Fruit fly (Drosophila melanogaster) Kc167 (cell line): ENCODE measurements around the gene CG31793.

ENCODE experiments used
- Myc ChIP-seq: fragments of >200 bp; optimal IDR thresholded peaks from 2 replicates; lab custom pipeline; 2017; ENCODE audit warnings: missing external identifiers
- Sin3A ChIP-seq: fragments of >200 bp; optimal IDR thresholded peaks from 2 replicates; lab custom pipeline; 2018; ENCODE audit warnings: missing external identifiers
- h ChIP-seq: fragments of >200 bp; optimal IDR thresholded peaks from 3 replicates; lab custom pipeline; 2018; ENCODE audit warnings: missing external identifiers
- insv ChIP-seq: fragments of >200 bp; optimal IDR thresholded peaks from 3 replicates; lab custom pipeline; 2018; ENCODE audit warnings: missing external identifiers
- psq ChIP-seq: fragments of >200 bp; optimal IDR thresholded peaks from 2 replicates; lab custom pipeline; 2017; ENCODE audit warnings: missing external identifiers
- ttk ChIP-seq: sonication (Bioruptor generic); optimal IDR thresholded peaks from 2 replicates; lab custom pipeline; 2017; ENCODE audit warnings: missing external identifiers

Gene CG31793

DNA sequence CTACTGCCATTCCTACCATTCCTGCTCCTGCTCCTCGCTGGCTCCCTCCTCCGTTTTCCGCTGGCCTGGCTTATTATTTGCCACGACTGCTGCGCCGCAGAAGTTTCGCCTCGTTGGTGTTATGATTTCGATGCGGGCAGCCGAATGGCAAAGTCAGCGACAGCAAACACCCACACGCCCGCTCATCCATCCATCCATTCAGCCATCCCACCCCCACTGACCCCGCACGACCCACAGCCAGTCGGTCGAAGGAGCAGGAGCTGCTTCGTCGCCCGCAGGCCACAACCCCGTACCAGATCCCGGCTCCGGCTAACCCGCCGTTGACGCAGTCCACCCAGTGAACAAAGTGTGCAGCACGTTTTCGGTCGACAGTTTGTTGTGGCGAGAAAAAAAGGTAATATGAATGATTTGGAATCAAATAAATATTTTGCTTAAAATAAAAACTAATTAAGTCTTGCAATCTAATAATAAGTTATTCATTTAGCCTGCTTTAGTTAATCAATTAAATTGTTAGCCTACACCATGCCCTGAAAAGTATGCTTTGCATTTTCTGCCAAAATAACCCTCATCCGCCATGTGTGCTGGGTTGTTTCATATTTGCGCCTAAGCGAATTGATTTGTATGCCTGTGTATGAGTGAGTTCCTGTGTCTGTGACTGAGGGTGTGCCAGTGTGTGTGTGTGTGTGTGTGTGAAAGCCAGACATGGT is 23.5 kb downstream of the CG31793 start:
- TF ChIP-seq insv (no peak), h (lab: Kevin White, UChicago) (no peak), psq (lab: Kevin White, UChicago) (no peak), Sin3A (lab: Kevin White, UChicago) (no peak), Myc (lab: Kevin White, UChicago) (no peak), ttk (lab: Kevin White, UChicago) (no peak)

DNA sequence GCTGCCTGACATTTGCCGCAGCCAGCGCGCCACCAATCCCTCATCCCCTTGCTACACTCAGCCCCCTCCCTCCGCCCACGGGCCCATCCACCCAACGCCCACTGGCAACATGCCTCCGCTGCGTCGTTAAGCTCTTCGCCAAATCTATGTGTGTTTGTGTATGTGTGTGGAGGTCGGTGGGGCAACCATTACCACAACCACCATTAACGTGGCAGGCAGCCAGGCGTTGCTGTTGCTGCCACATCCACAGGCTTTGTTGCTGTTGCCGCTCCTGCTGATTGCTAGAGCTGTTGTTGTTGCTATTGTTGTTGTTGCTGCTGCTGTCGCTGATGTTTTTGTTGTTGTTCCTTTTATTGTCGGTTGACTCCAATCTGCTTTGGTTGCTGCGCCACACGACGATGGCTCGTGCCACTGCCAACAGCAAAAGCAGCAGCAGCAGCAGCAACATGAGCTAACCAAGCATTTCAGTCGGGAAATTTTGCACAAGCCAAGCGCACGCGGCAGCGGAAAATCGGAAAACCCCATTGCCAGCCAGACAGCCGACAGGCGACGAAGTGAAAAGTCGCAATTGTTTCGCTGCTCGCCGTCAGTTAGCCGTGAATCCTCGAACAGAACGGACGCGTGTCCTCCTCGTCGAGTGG is 24.2 kb downstream of the CG31793 start, which contains the start of gene Sidpn:
Gene Sidpn (plus strand): TSS at position 465 of the 641 bp plus-strand sequence.
- TF ChIP-seq Sin3A (lab: Kevin White, UChicago): no peak
- no peak for TF ChIP-seq Myc (lab: Kevin White, UChicago)
- TF ChIP-seq ttk (lab: Kevin White, UChicago): no peak
- TF ChIP-seq insv: no peak
- TF ChIP-seq psq (lab: Kevin White, UChicago): no peak
- no peak for TF ChIP-seq h (lab: Kevin White, UChicago)

DNA sequence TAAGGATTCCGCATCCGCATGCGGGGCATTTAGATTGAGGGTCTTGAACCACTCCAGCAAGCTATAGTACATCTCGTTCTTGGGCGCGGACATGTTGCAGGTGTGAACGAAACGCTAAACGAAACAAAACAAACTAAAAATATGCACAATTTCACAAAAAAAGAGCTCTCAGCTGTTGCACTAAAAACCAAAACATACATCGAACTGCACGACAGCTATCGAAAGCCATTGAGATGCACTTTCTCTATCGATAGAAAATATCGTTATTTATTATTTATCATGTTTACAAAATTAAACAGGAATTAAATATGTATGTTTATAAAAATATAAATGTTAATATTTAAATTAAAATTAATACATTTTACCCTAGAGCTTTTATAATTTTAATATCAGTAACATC is 30.1 kb downstream of the CG31793 start, which contains the start of gene hook:
Gene hook (minus strand): TSS at position 211 of the 400 bp plus-strand sequence.
- TF ChIP-seq ttk (lab: Kevin White, UChicago): no peak
- no peak for TF ChIP-seq insv
- TF ChIP-seq h (lab: Kevin White, UChicago): no peak

DNA sequence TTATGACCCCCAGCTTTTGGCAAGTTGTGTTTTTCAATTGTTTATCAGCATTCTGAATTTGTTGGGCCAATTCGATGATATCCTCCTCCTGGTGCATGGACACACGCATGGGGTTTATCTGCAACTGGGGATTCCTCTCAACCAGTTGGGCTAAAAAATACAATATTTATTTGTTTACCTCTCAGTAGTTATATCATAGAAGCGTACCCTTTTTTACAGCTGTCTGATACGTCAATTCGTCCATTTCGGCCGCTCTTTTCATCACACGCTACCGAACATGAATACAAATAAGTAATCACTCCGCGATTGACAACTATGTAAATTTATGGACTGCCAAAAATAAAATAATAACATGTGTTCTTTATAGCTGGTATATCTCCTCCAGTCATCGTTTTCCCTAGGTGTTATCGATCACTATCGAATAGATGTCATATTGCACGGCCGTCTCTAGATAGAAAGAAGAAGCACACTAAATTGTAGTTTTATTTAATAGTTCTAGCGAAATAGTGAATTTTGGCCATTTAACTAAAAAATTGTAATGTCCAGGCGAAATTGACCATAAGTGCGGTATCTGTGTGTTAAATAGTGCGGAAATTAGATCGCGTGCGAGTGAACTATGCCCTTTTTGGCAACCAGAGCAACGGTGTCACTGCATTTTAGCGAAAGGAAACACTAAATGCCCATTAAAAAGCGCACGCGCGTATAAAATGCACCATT is 31.2 kb downstream of the CG31793 start, which contains the start of the genes mib2 and CG31800:
Gene mib2 (plus strand): TSS at position 232 of the 717 bp plus-strand sequence.
Gene CG31800 (minus strand): TSS at position 364 of the 717 bp plus-strand sequence.
- TF ChIP-seq psq (lab: Kevin White, UChicago): no peak
- no peak for TF ChIP-seq ttk (lab: Kevin White, UChicago)
- no peak for TF ChIP-seq Myc (lab: Kevin White, UChicago)
- no peak for TF ChIP-seq h (lab: Kevin White, UChicago)
- no peak for TF ChIP-seq insv
- TF ChIP-seq Sin3A (lab: Kevin White, UChicago): no peak

DNA sequence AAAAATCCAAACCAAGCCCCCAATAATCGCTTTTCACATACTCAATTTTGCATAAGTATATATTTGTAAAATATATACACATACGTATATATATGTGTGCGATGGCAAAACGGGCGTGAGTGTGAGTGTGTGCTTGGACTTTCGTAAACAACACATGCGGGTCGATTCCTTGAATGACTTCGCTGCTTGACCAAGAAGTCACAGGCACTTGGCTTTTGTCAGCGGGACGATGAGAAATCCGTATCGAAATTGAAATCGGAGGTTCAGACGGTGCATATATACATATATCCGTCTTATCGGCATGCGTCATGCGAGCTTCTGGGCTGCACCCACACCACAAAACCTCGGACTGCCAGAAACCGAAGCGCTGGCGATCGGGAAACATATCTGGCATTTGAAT is 31.8 kb downstream of the CG31793 start:
- TF ChIP-seq h (lab: Kevin White, UChicago) (no peak), psq (lab: Kevin White, UChicago) (no peak), insv (no peak), Myc (lab: Kevin White, UChicago) (no peak), ttk (lab: Kevin White, UChicago) (no peak), Sin3A (lab: Kevin White, UChicago) (no peak)

DNA sequence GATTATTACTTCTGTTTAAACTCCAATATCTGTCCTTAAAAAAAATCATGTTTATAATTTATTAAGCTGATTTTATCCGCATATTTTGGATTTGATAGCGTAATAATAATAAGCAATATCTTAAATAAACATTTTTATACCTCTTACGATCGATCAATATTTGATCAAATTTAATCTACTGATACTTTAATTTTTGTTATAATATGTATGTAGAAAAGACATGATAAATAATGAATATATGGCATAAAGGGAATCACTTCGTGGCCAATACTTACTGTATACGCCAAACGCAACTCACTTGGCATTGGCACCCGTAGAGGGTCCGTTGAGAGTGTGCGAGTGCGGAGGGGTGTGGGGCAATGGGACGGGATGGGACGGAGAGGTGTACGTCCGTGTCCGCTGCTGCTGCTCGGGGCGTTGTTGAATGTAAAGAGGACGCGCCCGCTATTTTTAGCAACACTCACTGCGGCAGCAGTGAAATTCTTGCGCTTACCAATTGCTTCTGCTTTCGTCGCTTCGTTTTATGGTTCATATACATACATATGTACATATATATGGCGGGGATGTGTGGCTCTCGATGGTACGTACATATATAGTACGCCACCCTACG is 33.0 kb downstream of the CG31793 start:
- TF ChIP-seq psq (lab: Kevin White, UChicago) (no peak), insv (no peak), Sin3A (lab: Kevin White, UChicago) (no peak), ttk (lab: Kevin White, UChicago) (no peak), h (lab: Kevin White, UChicago) (no peak), Myc (lab: Kevin White, UChicago) (no peak)

DNA sequence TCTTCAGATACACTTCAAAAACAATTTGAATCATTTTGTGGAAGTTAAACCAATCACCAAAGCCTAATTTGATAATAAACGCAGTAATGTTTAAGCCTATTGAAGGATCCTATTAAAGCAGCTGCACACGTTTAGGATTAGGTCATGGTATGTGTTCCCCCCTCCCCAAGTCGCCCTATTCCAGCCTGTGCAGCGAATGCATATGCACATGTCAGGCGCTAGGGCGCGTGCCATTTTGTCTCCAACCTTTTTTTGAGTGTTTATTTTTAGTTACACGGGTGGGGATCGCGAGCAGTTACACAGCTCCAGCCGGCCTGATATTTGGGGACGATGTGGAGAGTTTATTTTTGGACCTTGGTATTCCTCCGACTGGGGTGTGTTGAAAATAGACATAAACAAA is 33.8 kb downstream of the CG31793 start:
- TF ChIP-seq ttk (lab: Kevin White, UChicago): no peak
- TF ChIP-seq insv: no peak
- TF ChIP-seq Sin3A (lab: Kevin White, UChicago): no peak
- no peak for TF ChIP-seq psq (lab: Kevin White, UChicago)

DNA sequence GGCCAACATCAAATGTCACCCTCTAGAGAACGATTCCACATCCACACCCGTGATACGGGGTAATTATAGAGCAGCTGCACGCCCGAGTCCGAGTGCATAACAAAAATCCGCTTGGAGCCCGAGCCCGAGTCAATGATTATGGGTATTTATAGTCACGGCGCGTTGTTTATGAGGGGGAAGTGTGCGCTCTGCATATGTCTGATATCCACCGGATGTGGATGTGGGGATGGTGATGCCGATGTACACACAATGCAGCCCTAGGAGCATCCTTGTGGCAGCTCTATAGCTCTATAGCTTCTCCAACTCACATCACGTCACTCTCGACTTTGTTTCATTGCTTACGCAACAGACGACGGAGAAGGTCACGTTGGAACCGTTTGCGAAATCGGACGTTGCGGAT is 34.3 kb downstream of the CG31793 start:
- no peak for TF ChIP-seq h (lab: Kevin White, UChicago)
- TF ChIP-seq Myc (lab: Kevin White, UChicago): no peak
- no peak for TF ChIP-seq ttk (lab: Kevin White, UChicago)
- no peak for TF ChIP-seq Sin3A (lab: Kevin White, UChicago)
- TF ChIP-seq insv: no peak
- TF ChIP-seq psq (lab: Kevin White, UChicago): no peak

DNA sequence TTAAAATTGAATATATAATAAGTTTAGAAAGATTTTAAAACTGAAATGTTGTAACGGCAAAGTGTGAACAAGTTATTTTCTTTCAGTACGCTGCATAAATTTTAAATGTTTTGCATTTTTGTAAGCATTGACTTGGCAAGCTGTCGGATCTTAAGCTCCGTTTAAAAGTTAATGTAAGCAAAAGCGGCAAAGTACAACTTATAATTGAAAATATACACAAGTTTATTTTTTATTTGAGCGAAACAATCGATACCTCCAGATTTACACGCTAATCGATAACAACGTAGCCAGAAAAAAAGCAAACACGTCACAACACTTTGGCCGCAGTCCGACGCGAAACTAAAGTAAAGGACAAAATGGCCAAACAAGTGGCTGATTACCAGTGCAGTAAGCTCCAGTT is 38.4 kb downstream of the CG31793 start, which contains the start of gene Catsup:
Gene Catsup (plus strand): TSS at position 273 of the 400 bp plus-strand sequence.
- TF ChIP-seq psq (lab: Kevin White, UChicago) (no peak), ttk (lab: Kevin White, UChicago) (no peak), Myc (lab: Kevin White, UChicago) (no peak), insv (no peak), Sin3A (lab: Kevin White, UChicago) (no peak), h (lab: Kevin White, UChicago) (no peak)

DNA sequence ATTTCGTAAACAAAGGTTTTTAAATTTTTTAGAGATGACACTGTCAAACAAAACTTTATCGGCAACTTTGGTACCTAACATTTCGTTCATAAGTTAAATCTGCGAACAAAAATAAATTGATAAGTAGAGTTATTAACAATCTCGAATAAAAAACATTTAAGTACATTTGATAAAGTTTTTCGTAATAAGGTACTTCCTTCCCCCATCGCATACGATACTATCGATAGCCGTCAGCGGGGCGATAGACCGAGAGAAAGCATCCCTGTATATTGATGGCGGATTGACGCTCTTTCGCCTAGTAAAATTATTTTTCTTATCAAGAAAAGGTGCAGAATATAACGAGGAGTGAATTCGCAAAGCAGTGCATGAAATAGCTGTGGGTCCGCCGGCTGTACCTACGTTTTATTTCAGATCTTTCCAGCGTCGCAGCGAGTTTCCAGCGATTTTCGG is 42.0 kb downstream of the CG31793 start, which contains the start of the genes Ttc19 and Acn:
Gene Ttc19 (minus strand): TSS at position 38 of the 450 bp plus-strand sequence.
Gene Acn (plus strand): TSS at position 245 of the 450 bp plus-strand sequence.
- TF ChIP-seq psq (lab: Kevin White, UChicago): no peak
- no peak for TF ChIP-seq Myc (lab: Kevin White, UChicago)
- TF ChIP-seq ttk (lab: Kevin White, UChicago): no peak

DNA sequence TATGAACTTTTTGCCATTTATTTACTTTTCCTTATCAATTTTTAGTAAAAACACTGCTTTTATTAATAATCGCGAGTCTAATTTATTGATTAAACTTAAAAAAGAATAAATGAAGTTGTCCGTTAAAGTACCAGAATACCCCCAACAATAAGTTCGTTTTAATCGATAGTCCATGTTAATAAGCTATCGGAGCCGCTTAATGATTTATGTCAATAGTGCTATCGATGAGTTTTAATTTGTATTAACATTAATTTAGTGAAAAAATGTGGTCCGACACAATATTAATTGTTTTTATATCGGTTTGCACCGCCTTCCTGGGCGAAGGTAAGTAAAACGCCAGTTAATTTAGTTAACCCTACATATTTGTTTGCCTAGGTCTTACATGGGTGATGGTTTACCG is 45.7 kb downstream of the CG31793 start, which contains the start of gene CG10470:
Gene CG10470 (plus strand): TSS at position 165 of the 400 bp plus-strand sequence.
- TF ChIP-seq h (lab: Kevin White, UChicago) (no peak), Myc (lab: Kevin White, UChicago) (no peak), insv (no peak), ttk (lab: Kevin White, UChicago) (no peak), Sin3A (lab: Kevin White, UChicago) (no peak), psq (lab: Kevin White, UChicago) (no peak)
